Fruit fly (Drosophila melanogaster) whole organism, prepupa: ENCODE data around the gene Obp99d.

Experiments
- Blimp-1 ChIP-seq: fragments of 200-800 bp; sonication (Bioruptor generic); optimal IDR thresholded peaks from 3 replicates; lab custom pipeline; 2017; ENCODE audit warnings: missing biosample characterization, missing genetic modification characterization, mild to moderate bottlenecking, moderate library complexity, missing genetic modification reagents
- CG10631 ChIP-seq: fragments of 200-800 bp; sonication (Bioruptor generic); optimal IDR thresholded peaks from 2 replicates; lab custom pipeline; 2016; ENCODE audit warnings: missing biosample characterization, missing genetic modification characterization
- CG10669 ChIP-seq: fragments of 200-800 bp; sonication (Bioruptor generic); optimal IDR thresholded peaks from 3 replicates; lab custom pipeline; 2018; ENCODE audit warnings: missing biosample characterization, mild to moderate bottlenecking, missing genetic modification characterization, moderate library complexity
- CG11294 ChIP-seq: fragments of 200-800 bp; sonication (Bioruptor generic); IDR thresholded peaks from 2 replicates; pipeline ENCODE4 v1.3.6; 2022; ENCODE audit warnings: missing biosample characterization, missing genetic modification characterization
- CG11902 ChIP-seq: fragments of 200-800 bp; sonication (Bioruptor generic); optimal IDR thresholded peaks from 3 replicates; lab custom pipeline; 2016; ENCODE audit warnings: missing biosample characterization, missing genetic modification characterization
- CG15336 ChIP-seq: fragments of 200-800 bp; sonication (Bioruptor generic); IDR thresholded peaks from 2 replicates; pipeline ENCODE4 v1.3.6; 2022; ENCODE audit warnings: missing biosample characterization, missing genetic modification characterization
- CG1621 ChIP-seq: fragments of 200-800 bp; sonication (Bioruptor generic); optimal IDR thresholded peaks from 3 replicates; lab custom pipeline; 2018; ENCODE audit warnings: missing biosample characterization, mild to moderate bottlenecking, missing genetic modification characterization
- CG16779 ChIP-seq: fragments of 200-800 bp; sonication (Bioruptor generic); optimal IDR thresholded peaks from 3 replicates; lab custom pipeline; 2017; ENCODE audit warnings: missing biosample characterization, mild to moderate bottlenecking, missing genetic modification characterization
- CG3032 ChIP-seq: fragments of 200-800 bp; optimal IDR thresholded peaks from 2 replicates; lab custom pipeline; 2019; ENCODE audit warnings: missing biosample characterization, mild to moderate bottlenecking, missing genetic modification characterization, moderate library complexity
- CG31627 ChIP-seq: fragments of 200-800 bp; sonication (Bioruptor generic); optimal IDR thresholded peaks from 3 replicates; lab custom pipeline; 2016; ENCODE audit warnings: missing biosample characterization, missing genetic modification characterization
- CG4318 ChIP-seq: fragments of 200-800 bp; sonication (Bioruptor generic); optimal IDR thresholded peaks from 3 replicates; lab custom pipeline; 2017; ENCODE audit warnings: missing biosample characterization, mild to moderate bottlenecking, missing genetic modification characterization
- CG6163 ChIP-seq: fragments of 200-800 bp; sonication (Bioruptor generic); IDR thresholded peaks from 3 replicates; pipeline ENCODE4 v1.3.6; 2022; ENCODE audit warnings: missing biosample characterization, missing genetic modification characterization
- CG6276 ChIP-seq: fragments of 200-800 bp; sonication (Bioruptor generic); optimal IDR thresholded peaks from 2 replicates; lab custom pipeline; 2017; ENCODE audit warnings: missing biosample characterization, mild to moderate bottlenecking, missing genetic modification characterization
- CG6808 ChIP-seq: fragments of 200-800 bp; sonication (Bioruptor generic); optimal IDR thresholded peaks from 3 replicates; lab custom pipeline; 2017; ENCODE audit warnings: missing biosample characterization, missing genetic modification characterization, mild to moderate bottlenecking, moderate library complexity, missing genetic modification reagents
- CG6854 ChIP-seq: fragments of 200-800 bp; sonication (Bioruptor generic); optimal IDR thresholded peaks from 2 replicates; lab custom pipeline; 2017; ENCODE audit warnings: missing biosample characterization, mild to moderate bottlenecking, missing genetic modification characterization
- CG7368 ChIP-seq: fragments of 200-800 bp; sonication (Bioruptor generic); optimal IDR thresholded peaks from 3 replicates; lab custom pipeline; 2016; ENCODE audit warnings: missing biosample characterization, missing genetic modification characterization
- CG8119 ChIP-seq: fragments of 200-800 bp; sonication (Bioruptor generic); IDR thresholded peaks from 3 replicates; pipeline ENCODE4 v1.3.6; 2022; ENCODE audit warnings: missing biosample characterization, missing genetic modification characterization
- CG8632 ChIP-seq: fragments of 200-800 bp; sonication (Bioruptor generic); optimal IDR thresholded peaks from 3 replicates; lab custom pipeline; 2016; ENCODE audit warnings: missing biosample characterization, missing genetic modification characterization
- CG9139 ChIP-seq: fragments of 200-800 bp; sonication (Bioruptor generic); optimal IDR thresholded peaks from 3 replicates; lab custom pipeline; 2017; ENCODE audit warnings: missing biosample characterization, mild to moderate bottlenecking, missing genetic modification characterization
- Eip75B ChIP-seq: fragments of 200-800 bp; sonication (Bioruptor generic); optimal IDR thresholded peaks from 3 replicates; lab custom pipeline; 2016; ENCODE audit warnings: missing biosample characterization, missing genetic modification characterization
- Eip93F ChIP-seq: fragments of 200-800 bp; sonication (Bioruptor generic); optimal IDR thresholded peaks from 2 replicates; lab custom pipeline; 2016; ENCODE audit warnings: missing biosample characterization, mild to moderate bottlenecking, missing genetic modification characterization
- Ets21C ChIP-seq: fragments of 200-800 bp; sonication (Bioruptor generic); optimal IDR thresholded peaks from 3 replicates; lab custom pipeline; 2016; ENCODE audit warnings: missing biosample characterization, missing genetic modification characterization
- Ets96B ChIP-seq: fragments of 200-800 bp; optimal IDR thresholded peaks from 2 replicates; lab custom pipeline; 2019; ENCODE audit warnings: missing biosample characterization, mild to moderate bottlenecking, missing genetic modification characterization, moderate library complexity
- Gug ChIP-seq: fragments of 200-800 bp; sonication (Bioruptor generic); IDR thresholded peaks from 2 replicates; pipeline ENCODE4 v1.3.6; 2022; ENCODE audit warnings: missing biosample characterization, missing genetic modification characterization
- Hr38 ChIP-seq: sonication (Bioruptor generic); optimal IDR thresholded peaks from 2 replicates; lab custom pipeline; 2016; ENCODE audit warnings: missing biosample characterization, missing genetic modification characterization
- Hr4 ChIP-seq: fragments of 200-800 bp; sonication (Bioruptor generic); optimal IDR thresholded peaks from 3 replicates; lab custom pipeline; 2016; ENCODE audit warnings: missing biosample characterization, missing genetic modification characterization
- Lpt ChIP-seq: fragments of 200-800 bp; sonication (Bioruptor generic); optimal IDR thresholded peaks from 3 replicates; lab custom pipeline; 2016; ENCODE audit warnings: missing biosample characterization, missing genetic modification characterization
- OdsH ChIP-seq: fragments of 200-800 bp; sonication (Bioruptor generic); optimal IDR thresholded peaks from 3 replicates; lab custom pipeline; 2016; ENCODE audit warnings: missing biosample characterization, missing genetic modification characterization
- Smox ChIP-seq: fragments of 200-800 bp; sonication (Bioruptor generic); optimal IDR thresholded peaks from 3 replicates; lab custom pipeline; 2016; ENCODE audit warnings: missing biosample characterization, missing genetic modification characterization
- Sox102F ChIP-seq: fragments of 200-800 bp; sonication (Bioruptor generic); optimal IDR thresholded peaks from 2 replicates; lab custom pipeline; 2016; ENCODE audit warnings: missing biosample characterization, mild to moderate bottlenecking, missing genetic modification characterization
- Sox14 ChIP-seq: fragments of 200-800 bp; sonication (Bioruptor generic); optimal IDR thresholded peaks from 3 replicates; lab custom pipeline; 2016; ENCODE audit warnings: missing biosample characterization, missing genetic modification characterization
- Sox15 ChIP-seq: fragments of 200-800 bp; sonication (Bioruptor generic); optimal IDR thresholded peaks from 3 replicates; lab custom pipeline; 2016; ENCODE audit warnings: missing biosample characterization, missing genetic modification characterization
- achi ChIP-seq: fragments of 200-800 bp; sonication (Bioruptor generic); optimal IDR thresholded peaks from 3 replicates; lab custom pipeline; 2016; ENCODE audit warnings: missing biosample characterization, missing genetic modification characterization
- acj6 ChIP-seq: fragments of 200-800 bp; sonication (Bioruptor generic); optimal IDR thresholded peaks from 3 replicates; lab custom pipeline; 2016; ENCODE audit warnings: missing biosample characterization, missing genetic modification characterization
- cyc ChIP-seq: fragments of 200-800 bp; sonication (Bioruptor generic); optimal IDR thresholded peaks from 3 replicates; lab custom pipeline; 2016; ENCODE audit warnings: missing biosample characterization, missing genetic modification characterization
- dac ChIP-seq: fragments of 200-800 bp; sonication (Bioruptor generic); optimal IDR thresholded peaks from 2 replicates; lab custom pipeline; 2017; ENCODE audit warnings: missing biosample characterization, mild to moderate bottlenecking, missing genetic modification characterization
- dsx ChIP-seq: fragments of 200-800 bp; optimal IDR thresholded peaks from 3 replicates; lab custom pipeline; 2019; ENCODE audit warnings: missing biosample characterization, mild to moderate bottlenecking, missing genetic modification characterization, moderate library complexity; ENCODE audit not compliant: poor library complexity, severe bottlenecking
- eg ChIP-seq: fragments of 200-800 bp; sonication (Bioruptor generic); IDR thresholded peaks from 3 replicates; pipeline ENCODE4 v1.3.6; 2022; ENCODE audit warnings: missing biosample characterization, missing genetic modification characterization
- esn ChIP-seq: fragments of 200-800 bp; sonication (Bioruptor generic); optimal IDR thresholded peaks from 2 replicates; lab custom pipeline; 2016; ENCODE audit warnings: missing biosample characterization, mild to moderate bottlenecking, missing genetic modification characterization, moderate library complexity
- fd59A ChIP-seq: fragments of 200-800 bp; sonication (Bioruptor generic); optimal IDR thresholded peaks from 2 replicates; lab custom pipeline; 2017; ENCODE audit warnings: missing biosample characterization, mild to moderate bottlenecking, missing genetic modification characterization, missing genetic modification reagents
- fd85E ChIP-seq: fragments of 200-800 bp; sonication (Bioruptor generic); optimal IDR thresholded peaks from 3 replicates; lab custom pipeline; 2016; ENCODE audit warnings: missing biosample characterization, missing genetic modification characterization
- fkh ChIP-seq: fragments of 200-800 bp; sonication (Bioruptor generic); optimal IDR thresholded peaks from 3 replicates; lab custom pipeline; 2017; ENCODE audit warnings: missing biosample characterization, mild to moderate bottlenecking, missing genetic modification characterization, moderate library complexity
- net ChIP-seq: fragments of 200-800 bp; sonication (Bioruptor generic); optimal IDR thresholded peaks from 3 replicates; lab custom pipeline; 2016; ENCODE audit warnings: missing biosample characterization, missing genetic modification characterization
- pdm3 ChIP-seq: fragments of 200-800 bp; sonication (Bioruptor generic); optimal IDR thresholded peaks from 3 replicates; lab custom pipeline; 2016; ENCODE audit warnings: missing biosample characterization, missing genetic modification characterization
- salr ChIP-seq, 2 experiments: fragments of 200-800 bp; sonication (Bioruptor generic); optimal IDR thresholded peaks; 3 replicates each; lab custom pipeline; 2016 to 2018; ENCODE audit warnings: missing biosample characterization in 2 of 2, missing genetic modification characterization in 2 of 2, mild to moderate bottlenecking in 1 of 2
- spab ChIP-seq: fragments of 200-800 bp; sonication (Bioruptor generic); optimal IDR thresholded peaks from 2 replicates; lab custom pipeline; 2017; ENCODE audit warnings: missing biosample characterization, mild to moderate bottlenecking, missing genetic modification characterization, missing genetic modification reagents
- ss ChIP-seq, 2 experiments: fragments of 200-800 bp; sonication (Bioruptor generic); optimal IDR thresholded peaks; 2 replicates in 1 of 2; 3 replicates in 1 of 2; lab custom pipeline; 2017 to 2018; ENCODE audit warnings: mild to moderate bottlenecking in 2 of 2, missing biosample characterization in 2 of 2, missing genetic modification characterization in 2 of 2, moderate library complexity in 1 of 2
- vri ChIP-seq: fragments of 200-800 bp; sonication (Bioruptor generic); optimal IDR thresholded peaks from 3 replicates; lab custom pipeline; 2016; ENCODE audit warnings: missing biosample characterization, mild to moderate bottlenecking, missing genetic modification characterization

Gene Obp99d

dm6 chr3R:29757681-29758080 is 43.4 kb downstream of the Obp99d start (continued):
- no peak for TF ChIP-seq CG16779
- peak; percentile 73 for TF ChIP-seq CG4318
- TF ChIP-seq cyc (GFP tag; lab: Kevin White, UChicago) = peak; percentile 56
- no peak for TF ChIP-seq fd59A
- peak; percentile 14 for TF ChIP-seq Sox14 (GFP tag; lab: Kevin White, UChicago)
- TF ChIP-seq CG31627 (GFP tag; lab: Kevin White, UChicago) = peak; percentile 38
- peak; percentile 85 for TF ChIP-seq Hr4
- 0 out of 2 replicates have a peak, but pooled peaks have one; percentile 14 for TF ChIP-seq Gug (GFP tag; lab: Robert Waterston, UW)

DNA sequence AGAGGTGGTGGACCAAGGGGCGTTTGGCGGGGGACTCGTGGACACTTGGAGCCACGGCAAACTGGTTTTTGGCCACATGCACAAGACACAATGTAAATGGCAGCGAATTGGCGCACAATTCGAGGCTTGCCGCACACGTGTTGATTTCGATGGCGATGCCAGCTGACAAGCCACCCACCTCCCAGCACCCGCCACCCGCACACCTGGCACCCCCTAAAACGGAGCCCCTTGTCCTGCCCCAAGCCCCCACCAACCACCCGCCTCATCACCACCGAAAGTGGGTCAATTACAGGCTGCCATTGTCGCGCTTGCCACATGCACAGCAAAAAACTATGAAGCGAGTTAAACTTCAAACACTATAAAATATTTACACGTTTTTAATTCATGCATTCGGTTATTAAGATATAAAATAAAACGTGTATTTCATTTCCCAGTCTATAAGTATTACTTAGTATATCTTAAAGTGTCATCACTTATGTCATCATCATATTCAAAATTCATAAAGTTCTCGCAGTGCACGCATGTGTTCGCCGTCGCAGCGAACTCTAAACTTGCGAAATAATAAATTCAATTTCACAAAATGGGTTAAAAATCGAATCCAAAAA is 43.9 kb downstream of the Obp99d start:
- TF ChIP-seq Smox (GFP tag; lab: Kevin White, UChicago) = peak; percentile 33
- TF ChIP-seq CG31627 (GFP tag; lab: Kevin White, UChicago) = peak; percentile 43
- peak in 1 of 2 experiments; percentile 11 for TF ChIP-seq salr (GFP tag; optimal IDR thresholded peaks at IDR 0.05; lab: Kevin White, UChicago)
- TF ChIP-seq fd59A = no peak
- peak; percentile 57; the same call in 1 of the 2 replicates for TF ChIP-seq CG11294 (GFP tag; lab: Robert Waterston, UW)
- TF ChIP-seq pdm3 = peak; percentile 71
- no peak for TF ChIP-seq Ets21C (GFP tag; lab: Kevin White, UChicago)
- TF ChIP-seq Sox14 (GFP tag; lab: Kevin White, UChicago) = peak; percentile 27
- no peak for TF ChIP-seq Blimp-1 (GFP tag; lab: Kevin White, UChicago)
- no peak for TF ChIP-seq Hr38
- peak; percentile 57 for TF ChIP-seq CG4318
- peak; percentile 85 for TF ChIP-seq CG6163 (GFP tag; lab: Robert Waterston, UW)
- TF ChIP-seq CG15336 = peak; percentile 88
- TF ChIP-seq CG11902 = peak; percentile 34
- TF ChIP-seq CG3032 (tag; lab: Kevin White, UChicago) = peak; percentile 26
- peak; percentile 67 for TF ChIP-seq OdsH (GFP tag; lab: Kevin White, UChicago)
- TF ChIP-seq CG8632 (GFP tag; lab: Kevin White, UChicago) = peak; percentile 60
- TF ChIP-seq Eip75B (GFP tag; lab: Kevin White, UChicago) = peak; percentile 50
- no peak for TF ChIP-seq Sox15 (GFP tag; lab: Kevin White, UChicago)
- peak; percentile 68 for TF ChIP-seq Gug (GFP tag; lab: Robert Waterston, UW)
- no peak for TF ChIP-seq CG6854 (GFP tag; lab: Kevin White, UChicago)
- TF ChIP-seq CG10669 = peak; percentile 41
- peak; percentile 79 for TF ChIP-seq Hr4
- peak; percentile 84 for TF ChIP-seq eg (GFP tag; lab: Robert Waterston, UW)
- TF ChIP-seq dsx (GFP tag; lab: Kevin White, UChicago) = peak; percentile 77
- peak; percentile 13 for TF ChIP-seq fd85E (GFP tag; lab: Kevin White, UChicago)
- TF ChIP-seq CG6276 (GFP tag; lab: Kevin White, UChicago) = peak; percentile 71
- TF ChIP-seq Ets96B (tag; lab: Kevin White, UChicago) = peak; percentile 46
- peak; percentile 63 for TF ChIP-seq achi
- peak; percentile 83 for TF ChIP-seq CG8119 (GFP tag; lab: Robert Waterston, UW)
- TF ChIP-seq vri (GFP tag; lab: Kevin White, UChicago) = no peak
- no peak for TF ChIP-seq CG16779
- TF ChIP-seq CG10631 (GFP tag; lab: Kevin White, UChicago) = peak; percentile 40
- TF ChIP-seq Sox102F = peak; percentile 36
- peak; percentile 49 for TF ChIP-seq net
- no peak for TF ChIP-seq Eip93F (GFP tag; lab: Kevin White, UChicago)
- no peak for TF ChIP-seq fkh (GFP tag; lab: Kevin White, UChicago)
- peak; percentile 49 for TF ChIP-seq CG7368 (GFP tag; lab: Kevin White, UChicago)
- peak; percentile 36 for TF ChIP-seq dac (GFP tag; lab: Kevin White, UChicago)
- TF ChIP-seq CG9139 (GFP tag; lab: Kevin White, UChicago) = no peak
- peak; percentile 16 for TF ChIP-seq CG6808 (GFP tag; lab: Kevin White, UChicago)
- TF ChIP-seq CG1621 (tag; lab: Kevin White, UChicago) = peak; percentile 1
- peak; percentile 57 for TF ChIP-seq esn (GFP tag; lab: Kevin White, UChicago)
- TF ChIP-seq spab (GFP tag; lab: Kevin White, UChicago) = peak; percentile 23
- no peak for TF ChIP-seq ss (GFP tag; optimal IDR thresholded peaks at IDR 0.05; lab: Kevin White, UChicago)
- TF ChIP-seq acj6 (GFP tag; lab: Kevin White, UChicago) = peak; percentile 59
- TF ChIP-seq Lpt = peak; percentile 38
